Fruit fly (Drosophila melanogaster) whole organism, embryonic: ENCODE measurements around the gene Moe.

Source experiments
- Asciz ChIP-seq: fragments of 200-800 bp; sonication (Bioruptor generic); optimal IDR thresholded peaks from 2 replicates; lab custom pipeline; 2017; ENCODE audit warnings: missing biosample characterization, mild to moderate bottlenecking, missing genetic modification characterization, missing genetic modification reagents
- CG1024 ChIP-seq: fragments of 200-800 bp; sonication (Bioruptor generic); IDR thresholded peaks from 2 replicates; pipeline ENCODE4 v1.3.6; 2022; ENCODE audit warnings: missing biosample characterization, missing genetic modification characterization
- CG11085 ChIP-seq: fragments of 200-800 bp; sonication (Bioruptor generic); IDR thresholded peaks from 2 replicates; pipeline ENCODE4 v1.3.6; 2022; ENCODE audit warnings: missing biosample characterization, missing genetic modification characterization
- CG12942 ChIP-seq: fragments of 200-800 bp; sonication (Bioruptor generic); optimal IDR thresholded peaks from 3 replicates; lab custom pipeline; 2016; ENCODE audit warnings: missing biosample characterization, missing genetic modification characterization
- CG13894 ChIP-seq: fragments of 200-800 bp; sonication (Bioruptor generic); optimal IDR thresholded peaks from 3 replicates; lab custom pipeline; 2018; ENCODE audit warnings: missing biosample characterization, mild to moderate bottlenecking, missing genetic modification characterization, moderate library complexity
- CG14050 ChIP-seq: fragments of 200-800 bp; sonication (Bioruptor generic); IDR thresholded peaks from 3 replicates; pipeline ENCODE4 v1.3.6; 2022; ENCODE audit warnings: missing biosample characterization, missing genetic modification characterization
- CG16779 ChIP-seq: fragments of 200-800 bp; sonication (Bioruptor generic); IDR thresholded peaks from 2 replicates; pipeline ENCODE4 v1.3.6; 2022; ENCODE audit warnings: missing biosample characterization, missing genetic modification characterization
- CG16863 ChIP-seq: fragments of 200-800 bp; sonication (Bioruptor generic); optimal IDR thresholded peaks from 3 replicates; lab custom pipeline; 2016; ENCODE audit warnings: missing biosample characterization, missing genetic modification characterization
- CG17328 ChIP-seq: fragments of 200-800 bp; sonication (Bioruptor generic); IDR thresholded peaks from 2 replicates; pipeline ENCODE4 v1.3.6; 2022; ENCODE audit warnings: missing biosample characterization, missing genetic modification characterization
- CG17359 ChIP-seq: fragments of 200-800 bp; sonication (Bioruptor generic); optimal IDR thresholded peaks from 3 replicates; lab custom pipeline; 2018; ENCODE audit warnings: missing biosample characterization, mild to moderate bottlenecking, missing genetic modification characterization, moderate library complexity
- CG2875 ChIP-seq: fragments of 200-800 bp; sonication (Bioruptor generic); optimal IDR thresholded peaks from 2 replicates; lab custom pipeline; 2017; ENCODE audit warnings: missing biosample characterization, mild to moderate bottlenecking, missing genetic modification characterization, missing genetic modification reagents
- CG31441 ChIP-seq: fragments of 200-800 bp; sonication (Bioruptor generic); IDR thresholded peaks from 2 replicates; pipeline ENCODE4 v1.3.6; 2022; ENCODE audit warnings: missing biosample characterization, missing genetic modification characterization
- CG32767 ChIP-seq: fragments of 200-800 bp; sonication (Bioruptor generic); IDR thresholded peaks from 2 replicates; pipeline ENCODE4 v1.3.6; 2022; ENCODE audit warnings: missing biosample characterization, missing genetic modification characterization
- CG3726 ChIP-seq: fragments of 200-800 bp; sonication (Bioruptor generic); IDR thresholded peaks from 3 replicates; pipeline ENCODE4, ENCODE4 v1.3.6; 2022; ENCODE audit warnings: missing biosample characterization, missing genetic modification characterization
- CG3995 ChIP-seq: fragments of 200-800 bp; sonication (Bioruptor generic); optimal IDR thresholded peaks from 3 replicates; lab custom pipeline; 2016; ENCODE audit warnings: missing biosample characterization, missing genetic modification characterization
- CG8089 ChIP-seq: fragments of 200-800 bp; sonication (Bioruptor generic); optimal IDR thresholded peaks from 3 replicates; lab custom pipeline; 2016; ENCODE audit warnings: missing biosample characterization, missing genetic modification characterization
- CG9609 ChIP-seq: fragments of 200-800 bp; sonication (Bioruptor generic); optimal IDR thresholded peaks from 3 replicates; lab custom pipeline; 2016; ENCODE audit warnings: missing biosample characterization, missing genetic modification characterization
- CkIIα-i1 ChIP-seq: fragments of 200-800 bp; sonication (Bioruptor generic); IDR thresholded peaks from 2 replicates; pipeline ENCODE4 v1.3.6; 2022; ENCODE audit warnings: missing biosample characterization, missing genetic modification characterization
- Dad ChIP-seq: fragments of 200-800 bp; sonication (Bioruptor generic); optimal IDR thresholded peaks from 3 replicates; lab custom pipeline; 2016; ENCODE audit warnings: missing biosample characterization, missing genetic modification characterization
- Deaf1 ChIP-seq: fragments of 200-800 bp; optimal IDR thresholded peaks from 3 replicates; lab custom pipeline; 2019; ENCODE audit warnings: missing biosample characterization, mild to moderate bottlenecking, missing genetic modification characterization, moderate library complexity
- Eip74EF ChIP-seq, 2 experiments: fragments of 200-800 bp in 1 of 2; fragments of >200 bp in 1 of 2; sonication (Bioruptor generic) in 1 of 2; optimal IDR thresholded peaks; 2 replicates each; lab custom pipeline; 2017 to 2019; ENCODE audit warnings: missing biosample characterization in 2 of 2, missing genetic modification characterization in 2 of 2, mild to moderate bottlenecking in 1 of 2, moderate library complexity in 1 of 2
- HHEX ChIP-seq: fragments of 200-800 bp; sonication (Bioruptor generic); optimal IDR thresholded peaks from 3 replicates; lab custom pipeline; 2017; ENCODE audit warnings: missing biosample characterization, mild to moderate bottlenecking, missing genetic modification characterization, missing genetic modification reagents
- MESR4 ChIP-seq: fragments of 200-800 bp; sonication (Bioruptor generic); optimal IDR thresholded peaks from 2 replicates; lab custom pipeline; 2018; ENCODE audit warnings: missing biosample characterization, mild to moderate bottlenecking, missing genetic modification characterization, moderate library complexity
- Med ChIP-seq: fragments of 200-800 bp; sonication (Bioruptor generic); peaks from one replicate; lab custom pipeline; 2016; ENCODE audit warnings: missing biosample characterization, missing genetic modification characterization, mild to moderate bottlenecking, inconsistent platforms, moderate library complexity
- NC2α ChIP-seq: fragments of 200-800 bp; sonication (Bioruptor generic); optimal IDR thresholded peaks from 2 replicates; lab custom pipeline; 2016; ENCODE audit warnings: missing biosample characterization, missing genetic modification characterization
- NK7.1 ChIP-seq: fragments of 200-800 bp; sonication (Bioruptor generic); optimal IDR thresholded peaks from 3 replicates; lab custom pipeline; 2016; ENCODE audit warnings: missing biosample characterization, missing genetic modification characterization
- Nf-YC ChIP-seq: fragments of 200-800 bp; optimal IDR thresholded peaks from 3 replicates; lab custom pipeline; 2019; ENCODE audit warnings: missing biosample characterization, mild to moderate bottlenecking, missing genetic modification characterization, moderate library complexity
- NfI ChIP-seq: fragments of 200-800 bp; sonication (Bioruptor generic); optimal IDR thresholded peaks from 3 replicates; lab custom pipeline; 2018; ENCODE audit warnings: missing biosample characterization, mild to moderate bottlenecking, missing genetic modification characterization, moderate library complexity
- Oaz ChIP-seq: fragments of 200-800 bp; sonication (Bioruptor generic); IDR thresholded peaks from 2 replicates; pipeline ENCODE4 v1.3.6; 2022; ENCODE audit warnings: missing biosample characterization, missing genetic modification characterization
- Opbp ChIP-seq: fragments of 200-800 bp; sonication (Bioruptor generic); IDR thresholded peaks from 3 replicates; pipeline ENCODE4 v1.3.6; 2022; ENCODE audit warnings: missing biosample characterization, missing genetic modification characterization; ENCODE audit not compliant: partially characterized antibody
- Side ChIP-seq: fragments of 200-800 bp; sonication (Bioruptor generic); optimal IDR thresholded peaks from 2 replicates; lab custom pipeline; 2016; ENCODE audit warnings: missing biosample characterization, missing genetic modification characterization
- Six4 ChIP-seq: fragments of 200-800 bp; sonication (Bioruptor generic); optimal IDR thresholded peaks from 2 replicates; lab custom pipeline; 2016; ENCODE audit warnings: missing biosample characterization, missing genetic modification characterization
- Taf1 ChIP-seq: fragments of 200-800 bp; sonication (Bioruptor generic); IDR thresholded peaks from 2 replicates; pipeline ENCODE4 v1.3.6; 2022; ENCODE audit warnings: missing biosample characterization, missing genetic modification characterization
- Usf ChIP-seq: fragments of 200-800 bp; sonication (Bioruptor generic); optimal IDR thresholded peaks from 2 replicates; lab custom pipeline; 2017; ENCODE audit warnings: missing genotype, missing biosample characterization, missing genetic modification characterization
- dmrt99B ChIP-seq: fragments of 200-800 bp; sonication (Bioruptor generic); optimal IDR thresholded peaks from 2 replicates; lab custom pipeline; 2018; ENCODE audit warnings: missing biosample characterization, mild to moderate bottlenecking, missing genetic modification characterization, moderate library complexity
- fd102C ChIP-seq: fragments of 200-800 bp; sonication (Bioruptor generic); optimal IDR thresholded peaks from 2 replicates; lab custom pipeline; 2018; ENCODE audit warnings: missing biosample characterization, mild to moderate bottlenecking, missing genetic modification characterization, moderate library complexity
- gfzf ChIP-seq: fragments of 200-800 bp; sonication (Bioruptor generic); optimal IDR thresholded peaks from 2 replicates; lab custom pipeline; 2016; ENCODE audit warnings: missing biosample characterization, mild to moderate bottlenecking, missing genetic modification characterization, moderate library complexity
- h ChIP-seq: fragments of >200 bp; optimal IDR thresholded peaks from 2 replicates; lab custom pipeline; 2017
- hkb ChIP-seq, 2 experiments: fragments of 200-800 bp in 1 of 2; fragments of >200 bp in 1 of 2; sonication (Bioruptor generic) in 1 of 2; IDR thresholded peaks in 1 of 2; optimal IDR thresholded peaks in 1 of 2; 2 replicates each; pipeline versions ENCODE4 v1.3.6 to Lab custom; 2017 to 2022; ENCODE audit warnings: missing biosample characterization in 1 of 2, missing genetic modification characterization in 1 of 2
- ind ChIP-seq: fragments of 200-800 bp; sonication (Bioruptor generic); optimal IDR thresholded peaks from 3 replicates; lab custom pipeline; 2016; ENCODE audit warnings: missing biosample characterization, missing genetic modification characterization
- lmd ChIP-seq: fragments of 200-800 bp; sonication (Bioruptor generic); IDR thresholded peaks from 2 replicates; pipeline ENCODE4 v1.3.6; 2022; ENCODE audit warnings: missing biosample characterization, missing genetic modification characterization
- mirr ChIP-seq: fragments of 200-800 bp; sonication (Bioruptor generic); optimal IDR thresholded peaks from 3 replicates; lab custom pipeline; 2018; ENCODE audit warnings: missing biosample characterization, mild to moderate bottlenecking, missing genetic modification characterization
- mld ChIP-seq: fragments of 200-800 bp; sonication (Bioruptor generic); IDR thresholded peaks from 3 replicates; pipeline ENCODE4 v1.3.6; 2022; ENCODE audit warnings: missing biosample characterization, missing genetic modification characterization; ENCODE audit not compliant: partially characterized antibody
- nerfin-1 ChIP-seq: fragments of 200-800 bp; sonication (Bioruptor generic); optimal IDR thresholded peaks from 3 replicates; lab custom pipeline; 2019; ENCODE audit warnings: missing biosample characterization, mild to moderate bottlenecking, missing genetic modification characterization, moderate library complexity
- nerfin-2 ChIP-seq: fragments of 200-800 bp; sonication (Bioruptor generic); IDR thresholded peaks from 2 replicates; pipeline ENCODE4 v1.3.6; 2022; ENCODE audit warnings: missing biosample characterization, missing genetic modification characterization; ENCODE audit not compliant: partially characterized antibody
- pan ChIP-seq, 4 experiments: fragments of >200 bp in 3 of 4; fragments of 200-800 bp in 1 of 4; sonication (Bioruptor generic) in 1 of 4; optimal IDR thresholded peaks in 3 of 4; IDR thresholded peaks in 1 of 4; 2 replicates each; pipeline versions ENCODE4 v1.3.6 to Lab custom; 2017 to 2022; ENCODE audit warnings: missing biosample characterization in 2 of 4, missing genetic modification characterization in 2 of 4, mixed read lengths in 1 of 4
- sqz ChIP-seq: fragments of 200-800 bp; sonication (Bioruptor generic); optimal IDR thresholded peaks from 3 replicates; lab custom pipeline; 2018; ENCODE audit warnings: missing biosample characterization, mild to moderate bottlenecking, missing genetic modification characterization
- tap ChIP-seq: fragments of 200-800 bp; optimal IDR thresholded peaks from 3 replicates; lab custom pipeline; 2019; ENCODE audit warnings: missing biosample characterization, mild to moderate bottlenecking, missing genetic modification characterization, moderate library complexity
- tgo ChIP-seq: fragments of 200-800 bp; sonication (Bioruptor generic); IDR thresholded peaks from 3 replicates; pipeline ENCODE4 v1.3.6; 2022; ENCODE audit warnings: missing biosample characterization, missing genetic modification characterization
- trh ChIP-seq: fragments of 200-800 bp; sonication (Bioruptor generic); optimal IDR thresholded peaks from 2 replicates; lab custom pipeline; 2016; ENCODE audit warnings: missing biosample characterization, missing genetic modification characterization

Gene Moe

dm6 chrX:8896080-8896479, 2.1 kb downstream of the Moe start (continued):
- TF ChIP-seq nerfin-1 (tag; lab: Kevin White, UChicago) = peak; percentile 90
- TF ChIP-seq NC2α = no peak
- TF ChIP-seq mirr = peak; percentile 74
- TF ChIP-seq gfzf = no peak
- TF ChIP-seq tap (tag; lab: Kevin White, UChicago) = peak; percentile 94
- peak; percentile 44 for TF ChIP-seq fd102C (GFP tag; lab: Kevin White, UChicago)
- peak; percentile 82 for TF ChIP-seq CG13894 (tag; lab: Kevin White, UChicago)
- peak; percentile 94 for TF ChIP-seq CG11085
- TF ChIP-seq CG2875 (GFP tag; lab: Kevin White, UChicago) = peak; percentile 90
- peak; percentile 87 for TF ChIP-seq sqz
- peak; percentile 90 for TF ChIP-seq Taf1 (GFP tag; lab: Robert Waterston, UW)
- peak; percentile 97 for TF ChIP-seq Med (GFP tag; lab: Kevin White, UChicago)
- TF ChIP-seq pan (optimal IDR thresholded peaks at IDR 0.05; lab: Kevin White, UChicago) = no peak
- TF ChIP-seq pan (GFP tag; optimal IDR thresholded peaks at IDR 0.05 in 1 of 2, IDR thresholded peaks at IDR 0.05 in 1 of 2) = peak in 1 of 2 experiments; percentile 96
- TF ChIP-seq CG32767 (GFP tag; lab: Robert Waterston, UW) = peak; percentile 93
- TF ChIP-seq CG1024 (GFP tag; lab: Robert Waterston, UW) = peak; percentile 93
- TF ChIP-seq Opbp = no peak
- peak; percentile 57 for TF ChIP-seq CG9609
- peak; percentile 51 for TF ChIP-seq CG8089 (GFP tag; lab: Kevin White, UChicago)
- peak; percentile 92 for TF ChIP-seq Oaz
- peak; percentile 97 for TF ChIP-seq lmd (GFP tag; lab: Robert Waterston, UW)
- TF ChIP-seq CG17328 (GFP tag; lab: Robert Waterston, UW) = peak; percentile 95
- no peak for TF ChIP-seq nerfin-2 (GFP tag; lab: Robert Waterston, UW)
- TF ChIP-seq CG3726 (GFP tag; lab: Robert Waterston, UW) = peak; percentile 95
- peak; percentile 93 for TF ChIP-seq NfI (GFP tag; lab: Kevin White, UChicago)
- peak; percentile 87 for TF ChIP-seq CkIIα-i1 (GFP tag; lab: Robert Waterston, UW)
- TF ChIP-seq tgo = peak; percentile 96
- TF ChIP-seq Side (GFP tag; lab: Kevin White, UChicago) = peak; percentile 59
- TF ChIP-seq CG14050 = peak; percentile 93
- peak; percentile 40 for TF ChIP-seq MESR4 (GFP tag; lab: Kevin White, UChicago)
- peak; percentile 12 for TF ChIP-seq NK7.1
- peak; percentile 66 for TF ChIP-seq Nf-YC (tag; lab: Kevin White, UChicago)
- peak; percentile 70 for TF ChIP-seq Deaf1 (tag; lab: Kevin White, UChicago)
- TF ChIP-seq Asciz = peak; percentile 86
- peak; percentile 43 for TF ChIP-seq CG3995 (GFP tag; lab: Kevin White, UChicago)
- TF ChIP-seq CG17359 (tag; lab: Kevin White, UChicago) = peak; percentile 97
- TF ChIP-seq h = no peak
- TF ChIP-seq CG16779 = peak; percentile 94
- TF ChIP-seq Six4 (GFP tag; lab: Kevin White, UChicago) = peak; percentile 86
- peak; percentile 91 for TF ChIP-seq CG12942 (GFP tag; lab: Kevin White, UChicago)
- peak; percentile 86 for TF ChIP-seq Usf
- TF ChIP-seq ind (GFP tag; lab: Kevin White, UChicago) = peak; percentile 95
- TF ChIP-seq CG31441 = peak; percentile 96
- TF ChIP-seq Dad (GFP tag; lab: Kevin White, UChicago) = peak; percentile 70
- peak; percentile 97 for TF ChIP-seq dmrt99B
- TF ChIP-seq HHEX (GFP tag; lab: Kevin White, UChicago) = peak; percentile 95
- no peak for TF ChIP-seq hkb (optimal IDR thresholded peaks at IDR 0.05; lab: Kevin White, UChicago)
- TF ChIP-seq hkb (GFP tag; IDR thresholded peaks at IDR 0.05; lab: Robert Waterston, UW) = peak; percentile 95
- peak; percentile 92 for TF ChIP-seq trh (GFP tag; lab: Kevin White, UChicago)
- TF ChIP-seq mld (GFP tag; lab: Robert Waterston, UW) = no peak
- peak; percentile 49 for TF ChIP-seq CG16863 (GFP tag; lab: Kevin White, UChicago)
- peak in 1 of 2 experiments; percentile 88 for TF ChIP-seq Eip74EF (GFP tag; optimal IDR thresholded peaks at IDR 0.05; lab: Kevin White, UChicago)
